Worm (Caenorhabditis elegans) whole organism, late embryonic: ENCODE data around the gene klp-7.

ENCODE experiments used
- F13H6.1 ChIP-seq: sonication (generic microtip); optimal IDR thresholded peaks from 2 replicates; lab custom pipeline; 2016; ENCODE audit warnings: missing genetic modification characterization, missing compliant biosample characterization
- ceh-6 ChIP-seq: fragments of 200-800 bp; sonication (Bioruptor generic); optimal IDR thresholded peaks from 2 replicates; lab custom pipeline; 2018; ENCODE audit warnings: mild to moderate bottlenecking, missing genetic modification characterization, missing compliant biosample characterization
- elt-2 ChIP-seq: sonication (generic microtip); optimal IDR thresholded peaks from 2 replicates; lab custom pipeline; 2016; ENCODE audit warnings: missing genetic modification reagents, missing genetic modification characterization, missing compliant biosample characterization
- elt-4 ChIP-seq: sonication (generic microtip); optimal IDR thresholded peaks from 2 replicates; lab custom pipeline; 2016; ENCODE audit warnings: missing genetic modification characterization, missing compliant biosample characterization
- fkh-6 ChIP-seq: sonication (generic microtip); optimal IDR thresholded peaks from 2 replicates; lab custom pipeline; 2016; ENCODE audit warnings: missing genetic modification characterization, missing compliant biosample characterization
- pha-4 ChIP-seq: fragments of 150-350 bp; optimal IDR thresholded peaks from 2 replicates; lab custom pipeline; 2018; ENCODE audit warnings: missing biosample characterization, missing genetic modification reagents, missing genetic modification characterization
- pqm-1 ChIP-seq: sonication (generic microtip); optimal IDR thresholded peaks from 2 replicates; lab custom pipeline; 2016; ENCODE audit warnings: missing genetic modification characterization, missing compliant biosample characterization
- ref-2 ChIP-seq: sonication (generic microtip); optimal IDR thresholded peaks from 2 replicates; lab custom pipeline; 2016; ENCODE audit warnings: missing genetic modification characterization, missing compliant biosample characterization
- unc-55 ChIP-seq: sonication (generic microtip); optimal IDR thresholded peaks from 2 replicates; lab custom pipeline; 2017; ENCODE audit warnings: missing biosample characterization, missing genetic modification reagents, missing genetic modification characterization

DNA sequence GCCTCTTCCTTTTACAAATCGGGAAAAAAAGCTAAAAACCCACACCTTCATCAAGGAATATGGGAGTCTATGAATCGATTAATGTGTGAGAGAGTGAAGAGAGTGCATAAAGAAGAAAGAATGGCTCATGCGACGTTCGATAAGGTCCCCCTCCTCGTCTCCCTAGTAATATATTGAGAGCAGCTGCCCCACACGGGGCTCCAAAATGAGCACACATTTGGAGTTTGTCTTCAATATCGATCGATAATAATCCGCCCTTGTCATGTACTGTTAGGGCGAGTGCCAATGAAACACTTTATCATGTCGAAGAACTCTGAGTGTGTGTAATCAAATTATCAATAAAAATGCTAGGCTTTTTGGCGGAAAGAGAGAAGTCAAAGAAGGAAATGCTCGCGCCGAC is 13.5 kb downstream of the klp-7 start:
- no peak for TF ChIP-seq ceh-6 (GFP tag; lab: Kevin White, UChicago)
- TF ChIP-seq pqm-1 (tag; lab: Kevin White, UChicago), result no peak
- no peak for TF ChIP-seq fkh-6 (tag; lab: Kevin White, UChicago)
- TF ChIP-seq elt-2 (tag; lab: Kevin White, UChicago), result no peak
- TF ChIP-seq F13H6.1 (tag; lab: Kevin White, UChicago), result no peak
- TF ChIP-seq ref-2 (tag; lab: Kevin White, UChicago), result no peak
- TF ChIP-seq unc-55 (GFP tag; lab: Kevin White, UChicago), result no peak
- no peak for TF ChIP-seq pha-4
- TF ChIP-seq elt-4 (tag; lab: Kevin White, UChicago), result no peak
